Fruit fly (Drosophila melanogaster) whole organism, embryonic: ENCODE results near the gene yellow-e.

ENCODE experiments used
- CG2202 ChIP-seq: fragments of 200-800 bp; sonication (Bioruptor generic); optimal IDR thresholded peaks from 2 replicates; lab custom pipeline; 2018; ENCODE audit warnings: missing biosample characterization, mild to moderate bottlenecking, missing genetic modification characterization
- CG3065 ChIP-seq: fragments of 200-800 bp; sonication (Bioruptor generic); optimal IDR thresholded peaks from 2 replicates; lab custom pipeline; 2016; ENCODE audit warnings: missing biosample characterization, missing genetic modification characterization
- CG3726 ChIP-seq: fragments of 200-800 bp; sonication (Bioruptor generic); IDR thresholded peaks from 3 replicates; pipeline ENCODE4, ENCODE4 v1.3.6; 2022; ENCODE audit warnings: missing biosample characterization, missing genetic modification characterization
- CG4617 ChIP-seq: fragments of 200-800 bp; sonication (Bioruptor generic); optimal IDR thresholded peaks from 3 replicates; lab custom pipeline; 2016; ENCODE audit warnings: missing biosample characterization, missing genetic modification characterization, borderline replicate concordance
- CG9932 ChIP-seq: fragments of 200-800 bp; sonication (Bioruptor generic); IDR thresholded peaks from 2 replicates; pipeline ENCODE4 v1.3.6; 2022; ENCODE audit warnings: missing biosample characterization, missing genetic modification characterization
- Med ChIP-seq: fragments of 200-800 bp; sonication (Bioruptor generic); peaks from one replicate; lab custom pipeline; 2016; ENCODE audit warnings: missing biosample characterization, missing genetic modification characterization, mild to moderate bottlenecking, inconsistent platforms, moderate library complexity
- ac ChIP-seq: fragments of 200-800 bp; sonication (Bioruptor generic); optimal IDR thresholded peaks from 3 replicates; lab custom pipeline; 2017; ENCODE audit warnings: missing biosample characterization, mild to moderate bottlenecking, missing genetic modification characterization
- bowl ChIP-seq: fragments of 200-800 bp; sonication (Bioruptor generic); IDR thresholded peaks from 2 replicates; pipeline ENCODE4 v1.3.6; 2022; ENCODE audit warnings: missing biosample characterization, missing genetic modification characterization
- br ChIP-seq: fragments of >200 bp; optimal IDR thresholded peaks from 2 replicates; lab custom pipeline; 2017
- dan ChIP-seq: fragments of 200-800 bp; sonication (Bioruptor generic); IDR thresholded peaks from 2 replicates; pipeline ENCODE4 v1.3.6; 2022; ENCODE audit warnings: missing biosample characterization, missing genetic modification characterization
- fd102C ChIP-seq: fragments of 200-800 bp; sonication (Bioruptor generic); optimal IDR thresholded peaks from 2 replicates; lab custom pipeline; 2018; ENCODE audit warnings: missing biosample characterization, mild to moderate bottlenecking, missing genetic modification characterization, moderate library complexity
- phol ChIP-seq: fragments of 200-800 bp; sonication (Bioruptor generic); optimal IDR thresholded peaks from 3 replicates; lab custom pipeline; 2018; ENCODE audit warnings: missing biosample characterization, mild to moderate bottlenecking, missing genetic modification characterization, moderate library complexity
- run ChIP-seq: fragments of 200-800 bp; sonication (Bioruptor generic); optimal IDR thresholded peaks from 3 replicates; lab custom pipeline; 2018; ENCODE audit warnings: missing biosample characterization, mild to moderate bottlenecking, missing genetic modification characterization
- sr ChIP-seq: fragments of 200-800 bp; sonication (Bioruptor generic); IDR thresholded peaks from 3 replicates; pipeline ENCODE4 v1.3.6; 2022; ENCODE audit warnings: missing biosample characterization, missing genetic modification characterization

DNA sequence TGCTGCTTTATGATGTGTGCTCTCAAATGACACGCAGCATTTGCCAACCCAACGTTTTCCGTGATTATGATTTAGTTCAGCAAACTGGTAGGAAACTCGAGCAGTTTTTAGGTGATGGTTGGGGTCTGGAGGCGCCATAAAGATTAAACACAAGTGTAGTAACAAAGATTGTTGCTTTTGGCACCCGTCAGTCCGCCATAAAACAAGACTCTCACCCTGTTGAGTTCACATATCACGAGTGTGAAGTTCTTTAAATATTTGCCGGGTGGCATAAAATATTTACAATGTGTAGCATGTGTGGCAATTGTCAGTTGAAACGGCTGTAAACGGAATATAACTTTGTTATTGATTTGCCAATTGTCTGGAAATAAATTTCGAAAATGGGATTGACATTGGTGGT lies 26.6 kb upstream of the yellow-e start:
- TF ChIP-seq br (lab: Kevin White, UChicago), result no peak
- TF ChIP-seq dan, result no peak
- no peak for TF ChIP-seq bowl
- TF ChIP-seq phol (tag; lab: Kevin White, UChicago), result no peak
- no peak for TF ChIP-seq CG9932 (GFP tag; lab: Robert Waterston, UW)
- TF ChIP-seq fd102C (GFP tag; lab: Kevin White, UChicago), result no peak
- no peak for TF ChIP-seq sr (GFP tag; lab: Robert Waterston, UW)
- TF ChIP-seq CG3065, result no peak
- no peak for TF ChIP-seq run
- no peak for TF ChIP-seq CG2202 (tag; lab: Kevin White, UChicago)
- no peak for TF ChIP-seq CG4617 (GFP tag; lab: Kevin White, UChicago)
- peak; percentile 79 for TF ChIP-seq Med
- no peak for TF ChIP-seq CG3726 (GFP tag; lab: Robert Waterston, UW)
- no peak for TF ChIP-seq ac
